Fruit fly (Drosophila melanogaster) whole organism, embryonic: ENCODE results near the gene Cralbp.

Experiments
- Asciz ChIP-seq: fragments of 200-800 bp; sonication (Bioruptor generic); optimal IDR thresholded peaks from 2 replicates; lab custom pipeline; 2017; ENCODE audit warnings: missing biosample characterization, mild to moderate bottlenecking, missing genetic modification characterization, missing genetic modification reagents
- Awh ChIP-seq: fragments of 200-800 bp; sonication (Bioruptor generic); IDR thresholded peaks from 2 replicates; pipeline ENCODE4, ENCODE4 v1.3.6; 2022; ENCODE audit warnings: missing biosample characterization, missing genetic modification characterization
- BEAF-32 ChIP-seq: fragments of 200-800 bp; sonication (Bioruptor generic); optimal IDR thresholded peaks from 3 replicates; lab custom pipeline; 2017; ENCODE audit warnings: missing biosample characterization, missing genetic modification characterization, mild to moderate bottlenecking, moderate library complexity, missing genetic modification reagents
- Bteb2 ChIP-seq: fragments of 200-800 bp; sonication (Bioruptor generic); optimal IDR thresholded peaks from 2 replicates; lab custom pipeline; 2016; ENCODE audit warnings: missing biosample characterization, missing genetic modification characterization
- CG10147 ChIP-seq: fragments of 200-800 bp; sonication (Bioruptor generic); optimal IDR thresholded peaks from 2 replicates; lab custom pipeline; 2019; ENCODE audit warnings: missing biosample characterization, mild to moderate bottlenecking, missing genetic modification characterization, moderate library complexity
- CG10274 ChIP-seq: fragments of 200-800 bp; sonication (Bioruptor generic); optimal IDR thresholded peaks from 3 replicates; lab custom pipeline; 2017; ENCODE audit warnings: missing biosample characterization, mild to moderate bottlenecking, missing genetic modification characterization
- CG11398 ChIP-seq: fragments of 200-800 bp; sonication (Bioruptor generic); optimal IDR thresholded peaks from 2 replicates; lab custom pipeline; 2016; ENCODE audit warnings: missing biosample characterization, missing genetic modification characterization
- CG11504 ChIP-seq: fragments of 200-800 bp; sonication (Bioruptor generic); optimal IDR thresholded peaks from 3 replicates; lab custom pipeline; 2019; ENCODE audit warnings: missing biosample characterization, mild to moderate bottlenecking, missing genetic modification characterization, moderate library complexity
- CG12391 ChIP-seq: fragments of 200-800 bp; sonication (Bioruptor generic); optimal IDR thresholded peaks from 3 replicates; lab custom pipeline; 2018; ENCODE audit warnings: missing biosample characterization, mild to moderate bottlenecking, missing genetic modification characterization, moderate library complexity
- CG13287 ChIP-seq: fragments of 200-800 bp; sonication (Bioruptor generic); IDR thresholded peaks from 2 replicates; pipeline ENCODE4 v1.3.6; 2022; ENCODE audit warnings: missing biosample characterization, missing genetic modification characterization; ENCODE audit not compliant: partially characterized antibody
- CG14014 ChIP-seq: fragments of 200-800 bp; sonication (Bioruptor generic); IDR thresholded peaks from 2 replicates; pipeline ENCODE4 v1.3.6; 2022; ENCODE audit warnings: missing biosample characterization, missing genetic modification characterization
- CG15269 ChIP-seq: fragments of 200-800 bp; sonication (Bioruptor generic); optimal IDR thresholded peaks from 2 replicates; lab custom pipeline; 2018; ENCODE audit warnings: missing biosample characterization, mild to moderate bottlenecking, missing genetic modification characterization, moderate library complexity
- CG15601 ChIP-seq: fragments of 200-800 bp; sonication (Bioruptor generic); optimal IDR thresholded peaks from 3 replicates; lab custom pipeline; 2019; ENCODE audit warnings: missing biosample characterization, mild to moderate bottlenecking, missing genetic modification characterization, moderate library complexity
- CG16813 ChIP-seq: fragments of 200-800 bp; sonication (Bioruptor generic); IDR thresholded peaks from 3 replicates; pipeline ENCODE4 v1.3.6; 2022; ENCODE audit warnings: missing biosample characterization, missing genetic modification characterization; ENCODE audit not compliant: partially characterized antibody
- CG18011 ChIP-seq: fragments of 200-800 bp; sonication (Bioruptor generic); optimal IDR thresholded peaks from 2 replicates; lab custom pipeline; 2017; ENCODE audit warnings: missing biosample characterization, missing genetic modification characterization, mild to moderate bottlenecking, moderate library complexity, missing genotype
- CG1832 ChIP-seq: fragments of 200-800 bp; sonication (Bioruptor generic); optimal IDR thresholded peaks from 2 replicates; lab custom pipeline; 2017; ENCODE audit warnings: missing biosample characterization, mild to moderate bottlenecking, missing genetic modification characterization, inconsistent platforms
- CG18619 ChIP-seq: fragments of 200-800 bp; sonication (Bioruptor generic); optimal IDR thresholded peaks from 3 replicates; lab custom pipeline; 2017; ENCODE audit warnings: missing biosample characterization, mild to moderate bottlenecking, missing genetic modification characterization
- CG2129 ChIP-seq: fragments of 200-800 bp; sonication (Bioruptor generic); IDR thresholded peaks from 2 replicates; pipeline ENCODE4 v1.3.6; 2022; ENCODE audit warnings: missing biosample characterization, missing genetic modification characterization; ENCODE audit not compliant: partially characterized antibody
- CG3847 ChIP-seq: fragments of 200-800 bp; sonication (Bioruptor generic); IDR thresholded peaks from 2 replicates; pipeline ENCODE4 v1.3.6; 2022; ENCODE audit warnings: missing biosample characterization, missing genetic modification characterization
- CG4707 ChIP-seq: fragments of 200-800 bp; sonication (Bioruptor generic); optimal IDR thresholded peaks from 2 replicates; lab custom pipeline; 2018; ENCODE audit warnings: missing biosample characterization, mild to moderate bottlenecking, missing genetic modification characterization, moderate library complexity
- CG6813 ChIP-seq: fragments of 200-800 bp; sonication (Bioruptor generic); optimal IDR thresholded peaks from 2 replicates; lab custom pipeline; 2017; ENCODE audit warnings: missing biosample characterization, missing genetic modification characterization, mild to moderate bottlenecking, moderate library complexity, missing genetic modification reagents
- CG6854 ChIP-seq: fragments of 200-800 bp; sonication (Bioruptor generic); optimal IDR thresholded peaks from 3 replicates; lab custom pipeline; 2017; ENCODE audit warnings: missing biosample characterization, mild to moderate bottlenecking, missing genetic modification characterization
- CG7372 ChIP-seq: fragments of 200-800 bp; sonication (Bioruptor generic); IDR thresholded peaks from 2 replicates; pipeline ENCODE4 v1.3.6; 2022; ENCODE audit warnings: missing biosample characterization, missing genetic modification characterization
- CG9817 ChIP-seq: fragments of 200-800 bp; sonication (Bioruptor generic); optimal IDR thresholded peaks from 2 replicates; lab custom pipeline; 2018; ENCODE audit warnings: missing biosample characterization, mild to moderate bottlenecking, missing genetic modification characterization, moderate library complexity
- D ChIP-seq, 2 experiments: fragments of 200-800 bp in 1 of 2; fragments of >200 bp in 1 of 2; sonication (Bioruptor generic) in 1 of 2; optimal IDR thresholded peaks; 2 replicates in 1 of 2; 3 replicates in 1 of 2; lab custom pipeline; 2017; ENCODE audit warnings: mild to moderate bottlenecking in 1 of 2, missing biosample characterization in 1 of 2, missing genetic modification characterization in 1 of 2, missing genetic modification reagents in 1 of 2
- D19A ChIP-seq: fragments of 200-800 bp; optimal IDR thresholded peaks from 3 replicates; lab custom pipeline; 2019; ENCODE audit warnings: missing biosample characterization, mild to moderate bottlenecking, missing genetic modification characterization, moderate library complexity
- Dbx ChIP-seq: fragments of 200-800 bp; sonication (Bioruptor generic); IDR thresholded peaks from 3 replicates; pipeline ENCODE4 v1.3.6; 2022; ENCODE audit warnings: missing biosample characterization, missing genetic modification characterization
- Dfd ChIP-seq, 2 experiments: fragments of >200 bp; optimal IDR thresholded peaks; 2 replicates each; lab custom pipeline; 2017; ENCODE audit warnings: missing biosample characterization in 2 of 2, missing genetic modification characterization in 2 of 2
- Dip2 ChIP-seq: fragments of 200-800 bp; sonication (Bioruptor generic); IDR thresholded peaks from 2 replicates; pipeline ENCODE4 v1.3.6; 2022; ENCODE audit warnings: missing biosample characterization, missing genetic modification characterization
- Meics ChIP-seq: fragments of 200-800 bp; sonication (Bioruptor generic); optimal IDR thresholded peaks from 2 replicates; lab custom pipeline; 2017; ENCODE audit warnings: missing biosample characterization, mild to moderate bottlenecking, missing genetic modification characterization
- Oli ChIP-seq: fragments of 200-800 bp; sonication (Bioruptor generic); optimal IDR thresholded peaks from 2 replicates; lab custom pipeline; 2018; ENCODE audit warnings: missing biosample characterization, mild to moderate bottlenecking, missing genetic modification characterization, moderate library complexity
- Opbp ChIP-seq: fragments of 200-800 bp; sonication (Bioruptor generic); IDR thresholded peaks from 3 replicates; pipeline ENCODE4 v1.3.6; 2022; ENCODE audit warnings: missing biosample characterization, missing genetic modification characterization; ENCODE audit not compliant: partially characterized antibody
- Pdp1 ChIP-seq, 2 experiments: fragments of 200-800 bp; sonication (Bioruptor generic); optimal IDR thresholded peaks; 3 replicates each; lab custom pipeline; 2016; ENCODE audit warnings: missing biosample characterization in 2 of 2, missing genetic modification characterization in 2 of 2, mild to moderate bottlenecking in 1 of 2, moderate library complexity in 1 of 2
- TFAM ChIP-seq: fragments of 200-800 bp; sonication (Bioruptor generic); optimal IDR thresholded peaks from 2 replicates; lab custom pipeline; 2017; ENCODE audit warnings: missing biosample characterization, missing genetic modification characterization, inconsistent platforms
- bbx ChIP-seq: fragments of 200-800 bp; sonication (Bioruptor generic); IDR thresholded peaks from 2 replicates; pipeline ENCODE4 v1.3.6; 2022; ENCODE audit warnings: missing biosample characterization, missing genetic modification characterization; ENCODE audit not compliant: partially characterized antibody
- chinmo ChIP-seq: fragments of 200-800 bp; sonication (Bioruptor generic); IDR thresholded peaks from 4 replicates; pipeline ENCODE4 v1.3.6; 2022; ENCODE audit warnings: missing biosample characterization, missing genetic modification characterization; ENCODE audit not compliant: partially characterized antibody
- dmrt99B ChIP-seq: fragments of 200-800 bp; sonication (Bioruptor generic); optimal IDR thresholded peaks from 2 replicates; lab custom pipeline; 2018; ENCODE audit warnings: missing biosample characterization, mild to moderate bottlenecking, missing genetic modification characterization, moderate library complexity
- fd3F ChIP-seq: fragments of 200-800 bp; sonication (Bioruptor generic); optimal IDR thresholded peaks from 2 replicates; lab custom pipeline; 2018; ENCODE audit warnings: missing biosample characterization, mild to moderate bottlenecking, missing genetic modification characterization, moderate library complexity
- h ChIP-seq: fragments of >200 bp; optimal IDR thresholded peaks from 2 replicates; lab custom pipeline; 2017
- ind ChIP-seq: fragments of 200-800 bp; sonication (Bioruptor generic); optimal IDR thresholded peaks from 3 replicates; lab custom pipeline; 2016; ENCODE audit warnings: missing biosample characterization, missing genetic modification characterization
- ssp ChIP-seq: fragments of 200-800 bp; sonication (Bioruptor generic); IDR thresholded peaks from 2 replicates; pipeline ENCODE4 v1.3.6; 2022; ENCODE audit warnings: missing biosample characterization, missing genetic modification characterization
- sug ChIP-seq: fragments of 200-800 bp; optimal IDR thresholded peaks from 2 replicates; lab custom pipeline; 2019; ENCODE audit warnings: missing biosample characterization, mild to moderate bottlenecking, missing genetic modification characterization, moderate library complexity
- tgo ChIP-seq: fragments of 200-800 bp; sonication (Bioruptor generic); IDR thresholded peaks from 3 replicates; pipeline ENCODE4 v1.3.6; 2022; ENCODE audit warnings: missing biosample characterization, missing genetic modification characterization
- tin ChIP-seq: fragments of 200-800 bp; sonication (Bioruptor generic); optimal IDR thresholded peaks from 3 replicates; lab custom pipeline; 2016; ENCODE audit warnings: missing biosample characterization, missing genetic modification characterization
- unpg ChIP-seq: fragments of 200-800 bp; sonication (Bioruptor generic); optimal IDR thresholded peaks from 3 replicates; lab custom pipeline; 2018; ENCODE audit warnings: missing biosample characterization, mild to moderate bottlenecking, missing genetic modification characterization, moderate library complexity
- wor ChIP-seq: fragments of 200-800 bp; sonication (Bioruptor generic); IDR thresholded peaks from 2 replicates; pipeline ENCODE4 v1.3.6; 2022; ENCODE audit warnings: missing biosample characterization, missing genetic modification characterization
- zfh1 ChIP-seq: fragments of 200-800 bp; sonication (Bioruptor generic); IDR thresholded peaks from 3 replicates; pipeline ENCODE4 v1.3.6; 2022; ENCODE audit warnings: missing biosample characterization, missing genetic modification characterization

The Cralbp gene

DNA sequence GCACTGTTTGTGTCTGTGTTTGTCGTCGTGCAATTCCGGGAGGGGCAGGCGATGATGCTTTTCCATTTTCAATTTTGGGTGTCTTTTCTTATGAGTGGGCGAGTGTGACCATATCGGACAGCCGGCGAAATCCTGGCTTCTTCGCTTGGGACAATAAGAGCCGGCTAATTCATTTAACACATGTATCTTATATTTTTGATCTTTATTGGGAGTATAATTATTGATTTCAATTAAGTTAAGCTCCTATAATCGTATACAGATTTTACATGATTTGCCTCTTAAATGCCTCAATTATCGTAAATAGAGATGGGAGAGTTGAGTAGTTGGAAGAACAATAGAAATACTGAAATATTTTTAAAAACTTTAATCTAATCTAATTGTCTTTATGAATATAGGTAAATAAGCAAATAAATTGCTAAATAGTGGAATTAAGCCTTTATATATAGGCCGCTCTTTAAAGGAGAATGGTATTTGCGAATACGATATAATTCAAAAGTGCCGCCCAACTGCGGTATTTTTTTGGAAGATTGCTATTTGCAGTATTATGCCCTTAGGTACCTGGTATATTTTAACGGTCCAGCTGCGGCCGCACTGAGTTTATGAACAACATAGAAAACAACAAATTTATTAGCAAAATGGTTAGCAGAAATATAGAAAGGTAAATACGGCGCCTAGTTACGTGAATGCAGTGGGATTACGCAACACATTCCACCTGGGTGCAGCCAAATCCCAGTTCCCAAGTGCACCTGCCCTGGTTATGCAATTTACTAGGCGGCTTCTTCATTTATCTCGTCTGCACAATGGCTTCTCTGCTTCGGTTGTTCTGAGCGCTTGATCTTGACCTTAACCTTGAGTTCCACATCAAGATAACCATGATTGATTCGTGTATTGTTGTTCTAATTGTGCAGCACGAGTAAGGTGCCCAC lies 6.8 kb downstream of the Cralbp start, which contains the start of the genes Myt1, PGRP-LD and Pmi (continued):
- TF ChIP-seq CG13287 (GFP tag; lab: Robert Waterston, UW) = peak; percentile 16; the same call in 1 of the 2 replicates
- peak; percentile 69 for TF ChIP-seq BEAF-32 (GFP tag; lab: Kevin White, UChicago)
- no peak for TF ChIP-seq CG10147 (GFP tag; lab: Kevin White, UChicago)
- TF ChIP-seq dmrt99B (tag; lab: Kevin White, UChicago) = no peak
- no peak for TF ChIP-seq CG14014 (GFP tag; lab: Robert Waterston, UW)
- no peak for TF ChIP-seq CG11504 (tag; lab: Kevin White, UChicago)
- no peak for TF ChIP-seq wor (GFP tag; lab: Robert Waterston, UW)
- no peak for TF ChIP-seq CG2129
- TF ChIP-seq CG12391 (tag; lab: Kevin White, UChicago) = peak; percentile 27
- no peak for TF ChIP-seq CG3847 (GFP tag; lab: Robert Waterston, UW)
- TF ChIP-seq tgo = no peak
- TF ChIP-seq CG1832 = no peak
- TF ChIP-seq CG11398 (GFP tag; lab: Kevin White, UChicago) = no peak
- TF ChIP-seq Awh (GFP tag; lab: Robert Waterston, UW) = no peak
- TF ChIP-seq CG15601 = peak; percentile 3
- no peak for TF ChIP-seq fd3F (GFP tag; lab: Kevin White, UChicago)
- 0 out of 3 replicates have a peak, but pooled peaks have one; percentile 25 for TF ChIP-seq CG16813 (GFP tag; lab: Robert Waterston, UW)
- TF ChIP-seq chinmo (GFP tag; lab: Robert Waterston, UW) = 0 out of 4 replicates have a peak, but pooled peaks have one; percentile 62
- no peak for TF ChIP-seq Meics (GFP tag; lab: Kevin White, UChicago)
- no peak for TF ChIP-seq TFAM (GFP tag; lab: Kevin White, UChicago)
- no peak for TF ChIP-seq Bteb2 (GFP tag; lab: Kevin White, UChicago)
- TF ChIP-seq CG18619 (GFP tag; lab: Kevin White, UChicago) = no peak
- TF ChIP-seq zfh1 (GFP tag; lab: Robert Waterston, UW) = no peak
- no peak for TF ChIP-seq tin
- TF ChIP-seq ssp (GFP tag; lab: Robert Waterston, UW) = no peak
- no peak for TF ChIP-seq ind (GFP tag; lab: Kevin White, UChicago)
- TF ChIP-seq CG4707 (GFP tag; lab: Kevin White, UChicago) = no peak
- peak; percentile 36 for TF ChIP-seq D (optimal IDR thresholded peaks at IDR 0.05; lab: Kevin White, UChicago)
- no peak for TF ChIP-seq D (GFP tag; optimal IDR thresholded peaks at IDR 0.05; lab: Kevin White, UChicago)
- peak in 1 of 2 experiments; percentile 98 for TF ChIP-seq Pdp1 (GFP tag; optimal IDR thresholded peaks at IDR 0.05; lab: Kevin White, UChicago)
- no peak for TF ChIP-seq Dfd (GFP tag; optimal IDR thresholded peaks at IDR 0.05; lab: Kevin White, UChicago)
- no peak for TF ChIP-seq sug (tag; lab: Kevin White, UChicago)
- TF ChIP-seq unpg (GFP tag; lab: Kevin White, UChicago) = no peak
- TF ChIP-seq bbx (GFP tag; lab: Robert Waterston, UW) = no peak; the same call in 1 of the 2 replicates
- TF ChIP-seq Dbx = no peak
- TF ChIP-seq Dip2 (GFP tag; lab: Robert Waterston, UW) = no peak
- TF ChIP-seq CG15269 = no peak
- TF ChIP-seq Asciz = no peak
- TF ChIP-seq h (lab: Kevin White, UChicago) = no peak
- TF ChIP-seq D19A (tag; lab: Kevin White, UChicago) = no peak
- no peak for TF ChIP-seq CG18011 (GFP tag; lab: Kevin White, UChicago)
- no peak for TF ChIP-seq Oli (tag; lab: Kevin White, UChicago)
- TF ChIP-seq CG9817 (tag; lab: Kevin White, UChicago) = no peak
- TF ChIP-seq CG6813 (GFP tag; lab: Kevin White, UChicago) = no peak
- no peak for TF ChIP-seq CG7372 (GFP tag; lab: Robert Waterston, UW)
- no peak for TF ChIP-seq CG6854 (GFP tag; lab: Kevin White, UChicago)
- TF ChIP-seq CG10274 (GFP tag; lab: Kevin White, UChicago) = no peak
- TF ChIP-seq Opbp (GFP tag; lab: Robert Waterston, UW) = no peak
